Fruit fly (Drosophila melanogaster): ENCODE measurements around the gene Pgant2.

The Pgant2 gene

dm6 chr2L:3356193-3356645 lies 70.3 kb downstream of the Pgant2 start:
- TF ChIP-seq ss (GFP tag; optimal IDR thresholded peaks at IDR 0.05) (peak; percentile 98 to 99), Sox102F (GFP tag; optimal IDR thresholded peaks at IDR 0.05) (no peak), CG6854 (GFP tag; optimal IDR thresholded peaks at IDR 0.05) (no peak), dac (GFP tag; optimal IDR thresholded peaks at IDR 0.05) (peak; percentile 31), Eip78C (GFP tag) (peak; percentile 86), spab (GFP tag; optimal IDR thresholded peaks at IDR 0.05) (peak; percentile 80), Ets96B (tag; optimal IDR thresholded peaks at IDR 0.05) (peak; percentile 90), lz (GFP tag; optimal IDR thresholded peaks at IDR 0.05) (peak; percentile 7), eg (GFP tag; IDR thresholded peaks at IDR 0.05) (0 out of 3 replicates have a peak, but pooled peaks have one; percentile 42), salr (GFP tag; optimal IDR thresholded peaks at IDR 0.05) (peak; percentile 51 to 56), CG15336 (GFP tag; IDR thresholded peaks at IDR 0.05) (peak; percentile 63), esn (GFP tag; optimal IDR thresholded peaks at IDR 0.05) (no peak), CG6792 (GFP tag; optimal IDR thresholded peaks at IDR 0.05) (peak; percentile 31), svp (GFP tag) (peak; percentile 23), CG4318 (GFP tag; optimal IDR thresholded peaks at IDR 0.05) (peak; percentile 35), Hr4 (GFP tag; optimal IDR thresholded peaks at IDR 0.05) (peak; percentile 53), dsx (GFP tag; optimal IDR thresholded peaks at IDR 0.05; ENCODE audit: poor library complexity, severe bottlenecking) (peak; percentile 94), CG11902 (GFP tag; optimal IDR thresholded peaks at IDR 0.05) (no peak), topi (GFP tag; optimal IDR thresholded peaks at IDR 0.05) (no peak), Hr39 (GFP tag; optimal IDR thresholded peaks at IDR 0.05) (no peak), CG8119 (GFP tag; IDR thresholded peaks at IDR 0.05) (peak; percentile 56; the same call in 1 of the 3 replicates), CG3032 (tag; optimal IDR thresholded peaks at IDR 0.05) (peak; percentile 78), CG3919 (GFP tag; optimal IDR thresholded peaks at IDR 0.05) (no peak), Smox (GFP tag; optimal IDR thresholded peaks at IDR 0.05) (no peak), CG1621 (tag; optimal IDR thresholded peaks at IDR 0.05) (peak; percentile 81), CG9139 (GFP tag; optimal IDR thresholded peaks at IDR 0.05) (peak; percentile 95), vri (GFP tag; optimal IDR thresholded peaks at IDR 0.05) (no peak), CG6163 (GFP tag; IDR thresholded peaks at IDR 0.05) (peak; percentile 84; the same call in 2 of the 3 replicates), CG8319 (GFP tag; optimal IDR thresholded peaks at IDR 0.05) (peak; percentile 4), CG11294 (GFP tag; IDR thresholded peaks at IDR 0.05) (no peak), net (GFP tag; optimal IDR thresholded peaks at IDR 0.05) (peak; percentile 73), fd59A (GFP tag; optimal IDR thresholded peaks at IDR 0.05) (peak; percentile 47), CG16779 (tag; optimal IDR thresholded peaks at IDR 0.05) (peak; percentile 69), achi (GFP tag; optimal IDR thresholded peaks at IDR 0.05) (peak; percentile 53), cyc (GFP tag; optimal IDR thresholded peaks at IDR 0.05) (no peak), Sox15 (GFP tag; optimal IDR thresholded peaks at IDR 0.05) (no peak), CG6276 (GFP tag; optimal IDR thresholded peaks at IDR 0.05) (peak; percentile 58), CG31627 (GFP tag; optimal IDR thresholded peaks at IDR 0.05) (no peak), CG10669 (GFP tag; optimal IDR thresholded peaks at IDR 0.05) (peak; percentile 69), CG7368 (GFP tag; optimal IDR thresholded peaks at IDR 0.05) (no peak), CG11762 (GFP tag; optimal IDR thresholded peaks at IDR 0.05; ENCODE audit: insufficient read depth) (peak; percentile 58), Hr38 (GFP tag; optimal IDR thresholded peaks at IDR 0.05) (no peak), OdsH (GFP tag; optimal IDR thresholded peaks at IDR 0.05) (no peak), Ets21C (GFP tag; optimal IDR thresholded peaks at IDR 0.05) (no peak), Lpt (GFP tag; optimal IDR thresholded peaks at IDR 0.05) (peak; percentile 61), CG34406 (GFP tag; optimal IDR thresholded peaks at IDR 0.05) (no peak), fd85E (GFP tag; optimal IDR thresholded peaks at IDR 0.05) (no peak), Blimp-1 (GFP tag; optimal IDR thresholded peaks at IDR 0.05) (no peak), Sox14 (GFP tag; optimal IDR thresholded peaks at IDR 0.05) (peak; percentile 30), CG8632 (GFP tag; optimal IDR thresholded peaks at IDR 0.05) (peak; percentile 35), CG32006 (GFP tag; optimal IDR thresholded peaks at IDR 0.05) (peak; percentile 64), pdm3 (GFP tag; optimal IDR thresholded peaks at IDR 0.05) (no peak)
